Worm (Caenorhabditis elegans) whole organism, early embryonic: Measurements from ENCODE around the gene nlp-53.

ENCODE experiments used
- F13C5.2 ChIP-seq: sonication (generic microtip); optimal IDR thresholded peaks from 2 replicates; lab custom pipeline; 2017; ENCODE audit warnings: mild to moderate bottlenecking, missing genetic modification characterization, inconsistent platforms, missing compliant biosample characterization
- ama-1 ChIP-seq: fragments of 150-350 bp; optimal IDR thresholded peaks from 2 replicates; lab custom pipeline; 2014
- ets-7 ChIP-seq: sonication (generic microtip); optimal IDR thresholded peaks from 2 replicates; lab custom pipeline; 2016; ENCODE audit warnings: missing genotype, missing genetic modification characterization, missing compliant biosample characterization
- flt-1 ChIP-seq: fragments of 200-800 bp; sonication (Bioruptor generic); IDR thresholded peaks from 2 replicates; pipeline ENCODE4 v1.3.6; 2022; ENCODE audit warnings: missing genetic modification characterization, missing compliant biosample characterization
- hmbx-1 ChIP-seq: sonication (generic microtip); optimal IDR thresholded peaks from 2 replicates; lab custom pipeline; 2016; ENCODE audit warnings: mild to moderate bottlenecking, missing genetic modification characterization, missing compliant biosample characterization
- hnd-1 ChIP-seq: sonication (generic microtip); optimal IDR thresholded peaks from 2 replicates; lab custom pipeline; 2016; ENCODE audit warnings: missing genetic modification characterization, missing compliant biosample characterization
- pes-1 ChIP-seq: fragments of 200-800 bp; sonication (Bioruptor generic); IDR thresholded peaks from 2 replicates; pipeline ENCODE4 v1.3.6; 2022; ENCODE audit warnings: missing genetic modification reagents, missing genetic modification characterization, missing compliant biosample characterization
- scrt-1 ChIP-seq: fragments of 200-800 bp; sonication (Bioruptor generic); IDR thresholded peaks from 2 replicates; pipeline ENCODE4 v1.3.6; 2022; ENCODE audit warnings: missing genetic modification characterization, missing compliant biosample characterization

- TF ChIP-seq ama-1 (lab: Kevin White, UChicago), result no peak
- no peak for TF ChIP-seq F13C5.2 (tag; lab: Kevin White, UChicago)
- no peak for TF ChIP-seq flt-1
- TF ChIP-seq ets-7 (tag; lab: Kevin White, UChicago), result no peak
- no peak for TF ChIP-seq pes-1 (GFP tag; lab: Robert Waterston, UW)
- TF ChIP-seq hnd-1 (tag; lab: Kevin White, UChicago), result no peak
- no peak for TF ChIP-seq hmbx-1
- no peak for TF ChIP-seq scrt-1
Measured at ce11 chrX:13569854-13570253, 48.8 kb upstream of the nlp-53 start, which contains the start of gene R01E6.7.
